Fruit fly (Drosophila melanogaster): ENCODE results near the gene Ugt37B1.

dm6 chr2L:6186356-6186755 lies 38.5 kb upstream of the Ugt37B1 start:
- TF ChIP-seq Pif1A (GFP tag; optimal IDR thresholded peaks at IDR 0.05) (no peak), CG9948 (tag; optimal IDR thresholded peaks at IDR 0.05) (no peak), CG12605 (GFP tag; IDR thresholded peaks at IDR 0.05) (no peak), EcR (GFP tag; optimal IDR thresholded peaks at IDR 0.05) (no peak), CG13204 (GFP tag; optimal IDR thresholded peaks at IDR 0.05) (no peak), CG8159 (tag; optimal IDR thresholded peaks at IDR 0.05) (no peak), Ets98B (GFP tag; IDR thresholded peaks at IDR 0.05) (no peak), CG8301 (tag; optimal IDR thresholded peaks at IDR 0.05) (no peak), CG14655 (GFP tag; optimal IDR thresholded peaks at IDR 0.05) (no peak)

Data from whole organism, pupa.